Worm (Caenorhabditis elegans) whole organism, L4 larva: ENCODE results near the gene Y71H2AM.14.

Experiments
- ama-1 ChIP-seq: fragments of 150-350 bp; optimal IDR thresholded peaks from 2 replicates; lab custom pipeline; 2014; ENCODE audit warnings: inconsistent platforms, mixed read lengths
- dmd-8 ChIP-seq: fragments of 200-800 bp; sonication (Bioruptor generic); IDR thresholded peaks from 2 replicates; pipeline ENCODE4 v1.3.6; 2022; ENCODE audit warnings: missing genetic modification characterization, missing compliant biosample characterization
- fkh-10 ChIP-seq: fragments of 150-350 bp; optimal IDR thresholded peaks from 2 replicates; lab custom pipeline; 2014; ENCODE audit warnings: missing biosample characterization, missing genetic modification reagents, missing genetic modification characterization
- lin-15B ChIP-seq: fragments of 150-350 bp; sonication (generic microtip); optimal IDR thresholded peaks from 3 replicates; lab custom pipeline; 2014; ENCODE audit warnings: missing biosample characterization, missing genetic modification characterization
- snpc-4 ChIP-seq: fragments of 150-350 bp; optimal IDR thresholded peaks from 2 replicates; lab custom pipeline; 2014; ENCODE audit warnings: missing biosample characterization, missing genetic modification characterization

- TF ChIP-seq lin-15B (no peak), dmd-8 (GFP tag; lab: Robert Waterston, UW) (no peak), snpc-4 (tag; lab: Kevin White, UChicago) (no peak), fkh-10 (GFP tag; lab: Kevin White, UChicago) (no peak), ama-1 (lab: Kevin White, UChicago) (no peak)
These were observed 14.3 kb upstream of the Y71H2AM.14 start, which contains the start of gene pho-9 for ce11 chrIII:2760726-2761125.
